Worm (Caenorhabditis elegans) whole organism, L3 larva: ENCODE results near the gene C46E10.3.

Source experiments
- R02D3.7 ChIP-seq: fragments of 150-350 bp; optimal IDR thresholded peaks from 2 replicates; lab custom pipeline; 2014; ENCODE audit warnings: missing biosample characterization, missing genetic modification characterization
- ceh-28 ChIP-seq: fragments of 150-350 bp; optimal IDR thresholded peaks from 2 replicates; lab custom pipeline; 2014; ENCODE audit warnings: missing biosample characterization, missing genetic modification reagents, missing genetic modification characterization
- ceh-9 ChIP-seq: sonication (generic microtip); optimal IDR thresholded peaks from 2 replicates; lab custom pipeline; 2018; ENCODE audit warnings: missing biosample characterization, missing genetic modification characterization
- daf-12 ChIP-seq: fragments of 150-350 bp; optimal IDR thresholded peaks from 2 replicates; lab custom pipeline; 2014; ENCODE audit warnings: missing biosample characterization, missing genetic modification reagents, missing genetic modification characterization
- egl-27 ChIP-seq: sonication (generic microtip); optimal IDR thresholded peaks from 4 replicates; lab custom pipeline; 2017; ENCODE audit warnings: missing biosample characterization, missing genetic modification reagents, missing genetic modification characterization
- egl-5 ChIP-seq: fragments of 150-350 bp; optimal IDR thresholded peaks from 2 replicates; lab custom pipeline; 2017; ENCODE audit warnings: missing biosample characterization, missing genetic modification reagents, missing genetic modification characterization, inconsistent platforms
- elt-1 ChIP-seq: fragments of 150-350 bp; optimal IDR thresholded peaks from 2 replicates; lab custom pipeline; 2014; ENCODE audit warnings: missing biosample characterization, missing genetic modification characterization
- elt-2 ChIP-seq: sonication (generic microtip); optimal IDR thresholded peaks from 2 replicates; lab custom pipeline; 2016; ENCODE audit warnings: missing genetic modification reagents, mild to moderate bottlenecking, missing genetic modification characterization, missing compliant biosample characterization
- eor-1 ChIP-seq, 2 experiments: fragments of 150-350 bp; optimal IDR thresholded peaks; 2 replicates each; lab custom pipeline; 2014 to 2018; ENCODE audit warnings: missing biosample characterization in 2 of 2, missing genetic modification characterization in 2 of 2
- fkh-10 ChIP-seq: sonication (generic microtip); optimal IDR thresholded peaks from 2 replicates; lab custom pipeline; 2017; ENCODE audit warnings: missing biosample characterization, missing genetic modification reagents, missing genetic modification characterization
- fos-1 ChIP-seq: fragments of 150-350 bp; optimal IDR thresholded peaks from 2 replicates; lab custom pipeline; 2014; ENCODE audit warnings: missing biosample characterization, missing genetic modification characterization
- hmg-11 ChIP-seq: sonication (generic microtip); optimal IDR thresholded peaks from 2 replicates; lab custom pipeline; 2016; ENCODE audit warnings: missing genetic modification characterization, missing compliant biosample characterization
- jun-1 ChIP-seq: fragments of 150-350 bp; optimal IDR thresholded peaks from 2 replicates; lab custom pipeline; 2014; ENCODE audit warnings: missing biosample characterization, missing genetic modification reagents, missing genetic modification characterization
- lin-15B ChIP-seq: fragments of 150-350 bp; optimal IDR thresholded peaks from 2 replicates; lab custom pipeline; 2014; ENCODE audit warnings: missing biosample characterization, missing genetic modification characterization
- lin-39 ChIP-seq: fragments of 150-350 bp; optimal IDR thresholded peaks from 2 replicates; lab custom pipeline; 2018; ENCODE audit warnings: missing biosample characterization, missing genetic modification reagents, missing genetic modification characterization
- lsy-12 ChIP-seq: sonication (generic microtip); optimal IDR thresholded peaks from 2 replicates; lab custom pipeline; 2016; ENCODE audit warnings: mild to moderate bottlenecking, missing genetic modification characterization, missing compliant biosample characterization
- mdl-1 ChIP-seq: fragments of 150-350 bp; optimal IDR thresholded peaks from 2 replicates; lab custom pipeline; 2014; ENCODE audit warnings: missing biosample characterization, missing genetic modification characterization
- mml-1 ChIP-seq: fragments of 150-350 bp; sonication (generic microtip); optimal IDR thresholded peaks from 3 replicates; lab custom pipeline; 2014; ENCODE audit warnings: missing biosample characterization, missing genetic modification characterization
- nfya-1 ChIP-seq: sonication (generic microtip); optimal IDR thresholded peaks from 2 replicates; lab custom pipeline; 2017; ENCODE audit warnings: missing genetic modification characterization, mild to moderate bottlenecking, missing compliant biosample characterization, antibody characterized with exemption, moderate library complexity; ENCODE audit not compliant: insufficient read depth
- nhr-11 ChIP-seq: fragments of 150-350 bp; optimal IDR thresholded peaks from 2 replicates; lab custom pipeline; 2014; ENCODE audit warnings: missing biosample characterization, missing genetic modification characterization
- nhr-12 ChIP-seq: fragments of 150-350 bp; optimal IDR thresholded peaks from 2 replicates; lab custom pipeline; 2014; ENCODE audit warnings: missing biosample characterization, missing genetic modification characterization
- nhr-25 ChIP-seq: sonication (generic microtip); optimal IDR thresholded peaks from 2 replicates; lab custom pipeline; 2017; ENCODE audit warnings: missing biosample characterization, missing genetic modification characterization
- nhr-28 ChIP-seq: fragments of 150-350 bp; optimal IDR thresholded peaks from 2 replicates; lab custom pipeline; 2014; ENCODE audit warnings: missing biosample characterization, missing genetic modification characterization
- nhr-43 ChIP-seq: sonication (generic microtip); optimal IDR thresholded peaks from 2 replicates; lab custom pipeline; 2016; ENCODE audit warnings: mild to moderate bottlenecking, missing genetic modification characterization, missing compliant biosample characterization; ENCODE audit not compliant: poor library complexity, severe bottlenecking
- nhr-67 ChIP-seq: fragments of 150-350 bp; optimal IDR thresholded peaks from 2 replicates; lab custom pipeline; 2014; ENCODE audit warnings: missing biosample characterization, missing genetic modification characterization
- nhr-77 ChIP-seq: fragments of 150-350 bp; optimal IDR thresholded peaks from 2 replicates; lab custom pipeline; 2014; ENCODE audit warnings: missing biosample characterization, missing genetic modification characterization
- pha-4 ChIP-seq: fragments of 150-350 bp; optimal IDR thresholded peaks from 2 replicates; lab custom pipeline; 2014; ENCODE audit warnings: missing biosample characterization, missing genetic modification reagents, missing genetic modification characterization
- pqm-1 ChIP-seq: fragments of 150-350 bp; optimal IDR thresholded peaks from 2 replicates; lab custom pipeline; 2017; ENCODE audit warnings: missing biosample characterization, missing genetic modification characterization, inconsistent platforms
- sea-2 ChIP-seq: fragments of 150-350 bp; sonication (generic microtip); optimal IDR thresholded peaks from 4 replicates; lab custom pipeline; 2014; ENCODE audit warnings: missing biosample characterization, missing genetic modification reagents, missing genetic modification characterization
- skn-1 ChIP-seq: fragments of 150-350 bp; optimal IDR thresholded peaks from 2 replicates; lab custom pipeline; 2014; ENCODE audit warnings: missing biosample characterization, missing genetic modification characterization
- unc-39 ChIP-seq: sonication (generic microtip); optimal IDR thresholded peaks from 4 replicates; lab custom pipeline; 2017; ENCODE audit warnings: missing biosample characterization, missing genetic modification characterization
- zag-1 ChIP-seq: fragments of 150-350 bp; optimal IDR thresholded peaks from 2 replicates; lab custom pipeline; 2014; ENCODE audit warnings: missing biosample characterization, missing genetic modification characterization
- ztf-11 ChIP-seq: fragments of 150-350 bp; optimal IDR thresholded peaks from 2 replicates; lab custom pipeline; 2014; ENCODE audit warnings: missing biosample characterization, missing genetic modification characterization
- ztf-4 ChIP-seq: fragments of 150-350 bp; optimal IDR thresholded peaks from 2 replicates; lab custom pipeline; 2014; ENCODE audit warnings: missing biosample characterization, missing genetic modification characterization

The C46E10.3 gene

DNA sequence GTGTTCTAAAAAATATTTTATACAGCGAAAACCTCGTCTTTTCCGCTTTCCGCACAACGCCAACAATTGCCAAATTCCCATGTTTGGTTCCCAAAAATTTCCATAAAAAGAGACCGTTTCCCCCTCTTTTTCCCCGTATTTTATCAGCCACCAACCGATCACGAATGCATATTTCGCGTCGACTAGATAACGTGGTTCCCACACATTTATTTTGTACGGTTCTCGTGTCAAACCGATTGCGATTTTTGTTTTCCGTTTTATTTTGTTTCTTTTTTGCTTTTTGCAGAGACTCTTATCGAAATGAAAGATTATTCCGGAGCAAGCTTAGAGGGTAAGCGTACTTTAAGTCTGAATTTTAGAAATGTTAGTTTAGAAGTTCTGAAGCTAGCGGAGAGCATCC, at the start of gene C46E10.3:
Gene C46E10.3, plus strand, starts transcription at position 301 of the 400 bp plus-strand sequence.
- TF ChIP-seq nhr-43 (tag; lab: Kevin White, UChicago) (no peak), zag-1 (tag; lab: Kevin White, UChicago) (no peak), ceh-28 (tag; lab: Kevin White, UChicago) (no peak), nhr-67 (tag; lab: Kevin White, UChicago) (no peak), ztf-4 (no peak), nhr-28 (tag; lab: Kevin White, UChicago) (no peak), hmg-11 (tag; lab: Kevin White, UChicago) (no peak), mml-1 (tag; lab: Kevin White, UChicago) (no peak), nhr-25 (no peak), ztf-11 (tag; lab: Kevin White, UChicago) (no peak)

- TF ChIP-seq mdl-1 (tag; lab: Kevin White, UChicago), result no peak
- TF ChIP-seq mml-1 (tag; lab: Kevin White, UChicago), result no peak
Measured at ce11 chrII:3673493-3673892, 47.6 kb upstream of the C46E10.3 start, which contains the start of gene sea-1. Gene sea-1 (minus strand): TSS chrII:3673593.

ce11 chrII:3675176-3675575, 45.9 kb upstream of the C46E10.3 start, which contains the start of gene F19B10.2:
Gene F19B10.2 (plus strand): TSS chrII:3675476.
- TF ChIP-seq nhr-67 (tag; lab: Kevin White, UChicago) (no peak), eor-1 (tag; optimal IDR thresholded peaks at IDR 0.05; lab: Kevin White, UChicago) (no peak), fkh-10 (GFP tag; lab: Kevin White, UChicago) (no peak), jun-1 (no peak), nfya-1 (no peak), ceh-28 (tag; lab: Kevin White, UChicago) (no peak), skn-1 (no peak), unc-39 (tag; lab: Kevin White, UChicago) (no peak), nhr-11 (tag; lab: Kevin White, UChicago) (no peak)

DNA sequence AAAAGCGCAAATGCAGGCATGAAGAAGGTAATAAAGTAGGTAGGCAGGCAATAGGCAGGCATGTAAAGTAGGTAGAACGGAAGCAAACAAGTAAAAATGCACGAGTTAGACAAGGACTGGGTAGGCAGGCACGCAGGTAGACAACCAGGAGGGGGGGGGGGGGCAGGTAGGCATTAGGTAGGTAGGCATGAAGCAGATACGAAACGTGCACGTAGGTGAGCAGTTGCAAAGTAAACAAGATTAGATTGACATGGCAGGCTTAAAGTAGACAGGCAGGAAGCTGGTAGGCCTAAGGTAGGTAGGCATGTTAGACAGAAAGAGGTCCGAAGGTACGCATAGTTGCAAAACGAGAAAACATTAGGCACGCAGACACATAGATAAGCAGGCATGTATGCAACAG, 42.1 kb upstream of the C46E10.3 start:
- no peak for TF ChIP-seq egl-5 (tag; lab: Kevin White, UChicago)
- no peak for TF ChIP-seq ztf-11 (tag; lab: Kevin White, UChicago)
- no peak for TF ChIP-seq lin-39 (tag; lab: Kevin White, UChicago)
- no peak for TF ChIP-seq pha-4
- no peak for TF ChIP-seq lin-15B (tag; lab: Kevin White, UChicago)
- no peak for TF ChIP-seq R02D3.7
- TF ChIP-seq nhr-12 (tag; lab: Kevin White, UChicago), result no peak
- no peak for TF ChIP-seq mml-1 (tag; lab: Kevin White, UChicago)
- TF ChIP-seq ceh-9 (tag; lab: Kevin White, UChicago), result no peak

DNA sequence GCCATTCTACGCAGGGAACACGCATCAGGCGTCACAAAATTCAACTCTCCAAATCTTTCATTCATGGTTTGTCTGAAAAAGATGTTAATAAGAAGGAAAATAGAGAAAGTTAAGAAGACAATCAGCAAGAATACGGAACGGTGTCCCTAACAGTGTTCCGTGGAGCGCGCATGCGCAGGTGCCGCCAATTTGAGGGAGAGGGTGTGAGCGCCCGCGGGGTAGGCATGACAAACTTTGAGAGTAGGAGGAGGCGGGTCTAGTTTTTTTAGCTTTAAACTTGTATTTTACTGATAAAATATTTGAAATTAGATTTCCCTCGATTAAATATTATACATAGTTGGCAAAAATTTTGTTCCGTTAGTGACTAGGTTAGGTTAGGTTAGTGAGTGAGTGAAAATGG, 40.8 kb upstream of the C46E10.3 start:
- TF ChIP-seq elt-2, result no peak
- TF ChIP-seq egl-27 (tag; lab: Kevin White, UChicago), result no peak
- no peak for TF ChIP-seq egl-5 (tag; lab: Kevin White, UChicago)
- no peak for TF ChIP-seq fkh-10 (GFP tag; lab: Kevin White, UChicago)
- no peak for TF ChIP-seq fos-1 (tag; lab: Kevin White, UChicago)
- no peak for TF ChIP-seq nhr-43 (tag; lab: Kevin White, UChicago)
- no peak for TF ChIP-seq lin-15B (tag; lab: Kevin White, UChicago)
- TF ChIP-seq sea-2 (GFP tag; lab: Kevin White, UChicago), result no peak
- TF ChIP-seq ceh-9 (tag; lab: Kevin White, UChicago), result no peak
- no peak for TF ChIP-seq nhr-77 (tag; lab: Kevin White, UChicago)
- no peak for TF ChIP-seq hmg-11 (tag; lab: Kevin White, UChicago)
- no peak for TF ChIP-seq daf-12 (tag; lab: Kevin White, UChicago)
- TF ChIP-seq zag-1 (tag; lab: Kevin White, UChicago), result no peak
- TF ChIP-seq unc-39 (tag; lab: Kevin White, UChicago), result no peak
- no peak for TF ChIP-seq pqm-1 (tag; lab: Kevin White, UChicago)
- TF ChIP-seq lsy-12, result no peak
- TF ChIP-seq elt-1 (tag; lab: Kevin White, UChicago), result no peak
- no peak for TF ChIP-seq nhr-11 (tag; lab: Kevin White, UChicago)
- TF ChIP-seq, all 47 proteins: peak for 0
